Worm (Caenorhabditis elegans) whole organism, L2 larva: ENCODE results near the gene eif-2Bgamma.

ENCODE experiments used
- C34F6.9 ChIP-seq: fragments of 150-350 bp; optimal IDR thresholded peaks from 2 replicates; lab custom pipeline; 2014; ENCODE audit warnings: missing biosample characterization, missing genetic modification characterization
- F13H6.1 ChIP-seq: sonication (generic microtip); optimal IDR thresholded peaks from 2 replicates; lab custom pipeline; 2016; ENCODE audit warnings: missing genetic modification characterization, missing compliant biosample characterization
- R02D3.7 ChIP-seq: fragments of 150-350 bp; optimal IDR thresholded peaks from 2 replicates; lab custom pipeline; 2014; ENCODE audit warnings: missing biosample characterization, missing genetic modification characterization
- Y55F3AM.14 ChIP-seq: fragments of 200-800 bp; sonication (Bioruptor generic); optimal IDR thresholded peaks from 2 replicates; lab custom pipeline; 2018; ENCODE audit warnings: mild to moderate bottlenecking, missing genetic modification characterization, missing compliant biosample characterization
- ZK546.5 ChIP-seq: sonication (generic microtip); optimal IDR thresholded peaks from 2 replicates; lab custom pipeline; 2017; ENCODE audit warnings: missing biosample characterization, missing genetic modification characterization
- alr-1 ChIP-seq: fragments of 150-350 bp; optimal IDR thresholded peaks from 2 replicates; lab custom pipeline; 2014; ENCODE audit warnings: missing biosample characterization, missing genetic modification characterization
- ama-1 ChIP-seq: fragments of 150-350 bp; optimal IDR thresholded peaks from 2 replicates; lab custom pipeline; 2018; ENCODE audit warnings: inconsistent platforms
- blmp-1 ChIP-seq: sonication (generic microtip); optimal IDR thresholded peaks from 2 replicates; lab custom pipeline; 2017; ENCODE audit warnings: missing genetic modification characterization, mild to moderate bottlenecking, missing compliant biosample characterization, antibody characterized with exemption, moderate library complexity; ENCODE audit not compliant: insufficient read depth
- ceh-16 ChIP-seq: fragments of 150-350 bp; optimal IDR thresholded peaks from 2 replicates; lab custom pipeline; 2014; ENCODE audit warnings: missing biosample characterization, missing genetic modification characterization
- crh-2 ChIP-seq: sonication (generic microtip); optimal IDR thresholded peaks from 2 replicates; lab custom pipeline; 2017; ENCODE audit warnings: missing biosample characterization, missing genetic modification characterization
- dmd-4 ChIP-seq: sonication (generic microtip); optimal IDR thresholded peaks from 2 replicates; lab custom pipeline; 2017; ENCODE audit warnings: missing biosample characterization, missing genetic modification characterization
- egl-27 ChIP-seq: sonication (generic microtip); optimal IDR thresholded peaks from 3 replicates; lab custom pipeline; 2017; ENCODE audit warnings: missing biosample characterization, missing genetic modification reagents, missing genetic modification characterization
- elt-1 ChIP-seq: fragments of 150-350 bp; optimal IDR thresholded peaks from 2 replicates; lab custom pipeline; 2014; ENCODE audit warnings: missing biosample characterization, missing genetic modification characterization
- elt-3 ChIP-seq: sonication (generic microtip); optimal IDR thresholded peaks from 2 replicates; lab custom pipeline; 2017; ENCODE audit warnings: missing biosample characterization, missing genetic modification characterization
- fos-1 ChIP-seq: fragments of 150-350 bp; optimal IDR thresholded peaks from 2 replicates; lab custom pipeline; 2014; ENCODE audit warnings: missing biosample characterization, missing genetic modification characterization
- gmeb-1 ChIP-seq: fragments of 150-350 bp; optimal IDR thresholded peaks from 2 replicates; lab custom pipeline; 2014; ENCODE audit warnings: missing biosample characterization, missing genetic modification characterization
- lin-11 ChIP-seq: fragments of 150-350 bp; sonication (generic microtip); optimal IDR thresholded peaks from 2 replicates; lab custom pipeline; 2014; ENCODE audit warnings: missing biosample characterization, missing genetic modification characterization, inconsistent platforms, mixed read lengths
- lin-13 ChIP-seq: fragments of 150-350 bp; optimal IDR thresholded peaks from 2 replicates; lab custom pipeline; 2014; ENCODE audit warnings: missing biosample characterization, missing genetic modification reagents, missing genetic modification characterization
- lsy-2 ChIP-seq, 2 experiments: fragments of 150-350 bp in 1 of 2; sonication (generic microtip) in 1 of 2; optimal IDR thresholded peaks; 2 replicates each; lab custom pipeline; 2014 to 2017; ENCODE audit warnings: missing biosample characterization in 2 of 2, missing genetic modification characterization in 2 of 2
- mab-5 ChIP-seq: fragments of 150-350 bp; optimal IDR thresholded peaks from 2 replicates; lab custom pipeline; 2014; ENCODE audit warnings: missing biosample characterization, missing genetic modification characterization
- mbf-1 ChIP-seq: sonication (generic microtip); optimal IDR thresholded peaks from 2 replicates; lab custom pipeline; 2017; ENCODE audit warnings: missing biosample characterization, missing genetic modification characterization
- mdl-1 ChIP-seq, 2 experiments: fragments of 150-350 bp in 1 of 2; sonication (generic microtip) in 1 of 2; optimal IDR thresholded peaks; 2 replicates each; lab custom pipeline; 2017; ENCODE audit warnings: missing biosample characterization in 2 of 2, missing genetic modification characterization in 2 of 2
- nhr-10 ChIP-seq: sonication (generic microtip); optimal IDR thresholded peaks from 2 replicates; lab custom pipeline; 2017; ENCODE audit warnings: missing biosample characterization, missing genetic modification characterization
- nhr-11 ChIP-seq: fragments of 150-350 bp; optimal IDR thresholded peaks from 2 replicates; lab custom pipeline; 2014; ENCODE audit warnings: missing biosample characterization, missing genetic modification characterization
- nhr-12 ChIP-seq: fragments of 150-350 bp; optimal IDR thresholded peaks from 2 replicates; lab custom pipeline; 2014; ENCODE audit warnings: missing biosample characterization, missing genetic modification characterization
- nhr-129 ChIP-seq: fragments of 150-350 bp; optimal IDR thresholded peaks from 2 replicates; lab custom pipeline; 2014; ENCODE audit warnings: missing biosample characterization, missing genetic modification characterization
- nhr-21 ChIP-seq: fragments of 150-350 bp; optimal IDR thresholded peaks from 2 replicates; lab custom pipeline; 2014; ENCODE audit warnings: missing biosample characterization, missing genetic modification characterization
- nhr-23 ChIP-seq: fragments of 150-350 bp; optimal IDR thresholded peaks from 2 replicates; lab custom pipeline; 2014; ENCODE audit warnings: missing biosample characterization, missing genetic modification reagents, missing genetic modification characterization
- nhr-237 ChIP-seq: fragments of 150-350 bp; optimal IDR thresholded peaks from 2 replicates; lab custom pipeline; 2014; ENCODE audit warnings: missing biosample characterization, missing genetic modification characterization
- nhr-25 ChIP-seq: fragments of 150-350 bp; sonication (generic microtip); optimal IDR thresholded peaks from 3 replicates; lab custom pipeline; 2014; ENCODE audit warnings: missing biosample characterization, missing genetic modification characterization
- peb-1 ChIP-seq: fragments of 150-350 bp; optimal IDR thresholded peaks from 2 replicates; lab custom pipeline; 2014; ENCODE audit warnings: missing biosample characterization, missing genetic modification characterization
- sem-4 ChIP-seq: fragments of 150-350 bp; optimal IDR thresholded peaks from 2 replicates; lab custom pipeline; 2014; ENCODE audit warnings: missing biosample characterization, missing genetic modification reagents, missing genetic modification characterization
- sma-3 ChIP-seq: sonication (generic microtip); optimal IDR thresholded peaks from 2 replicates; lab custom pipeline; 2016; ENCODE audit warnings: missing genetic modification reagents, missing genetic modification characterization, missing compliant biosample characterization
- sma-9 ChIP-seq, 2 experiments: fragments of 150-350 bp in 1 of 2; sonication (generic microtip) in 1 of 2; optimal IDR thresholded peaks; 2 replicates each; lab custom pipeline; 2014 to 2016; ENCODE audit warnings: missing genetic modification characterization in 2 of 2, mild to moderate bottlenecking in 1 of 2, missing biosample characterization in 1 of 2, missing compliant biosample characterization in 1 of 2, missing genetic modification reagents in 1 of 2, moderate library complexity in 1 of 2
- snpc-4 ChIP-seq: fragments of 150-350 bp; optimal IDR thresholded peaks from 2 replicates; lab custom pipeline; 2014; ENCODE audit warnings: missing biosample characterization, missing genetic modification characterization
- unc-39 ChIP-seq: fragments of 150-350 bp; optimal IDR thresholded peaks from 2 replicates; lab custom pipeline; 2014; ENCODE audit warnings: missing biosample characterization, missing genetic modification characterization
- unc-55 ChIP-seq: fragments of 150-350 bp; sonication (generic microtip); optimal IDR thresholded peaks from 3 replicates; lab custom pipeline; 2014; ENCODE audit warnings: missing biosample characterization, missing genetic modification reagents, missing genetic modification characterization
- unc-62 ChIP-seq: fragments of 150-350 bp; optimal IDR thresholded peaks from 2 replicates; lab custom pipeline; 2014; ENCODE audit warnings: missing biosample characterization, missing genetic modification reagents, missing genetic modification characterization
- zag-1 ChIP-seq: fragments of 150-350 bp; optimal IDR thresholded peaks from 2 replicates; lab custom pipeline; 2014; ENCODE audit warnings: missing biosample characterization, missing genetic modification characterization
- ztf-4 ChIP-seq: fragments of 150-350 bp; optimal IDR thresholded peaks from 2 replicates; lab custom pipeline; 2014; ENCODE audit warnings: missing biosample characterization, missing genetic modification characterization

Gene eif-2Bgamma

DNA sequence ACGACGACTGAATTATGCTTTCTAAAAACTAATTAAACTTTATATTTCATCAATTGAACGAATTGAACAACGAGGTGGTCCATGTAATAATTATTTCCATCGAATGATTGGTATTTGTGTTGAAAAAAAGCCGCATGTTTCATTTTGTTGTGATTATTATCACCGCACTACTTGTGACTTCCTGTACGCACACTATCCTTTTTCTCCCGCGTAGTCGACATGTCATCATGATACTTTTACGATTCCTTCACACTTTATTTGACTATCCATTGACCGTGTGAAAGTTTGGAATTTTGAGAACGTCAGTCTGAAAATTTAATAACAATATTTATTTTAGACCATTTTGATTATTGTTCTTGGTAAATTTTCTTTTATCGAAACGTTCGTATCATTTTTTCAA, 39.8 kb downstream of the eif-2Bgamma start, which contains the start of gene F22D3.4:
F22D3.4 (minus strand) TSS at position 1 of the 400 bp plus-strand sequence.
- no peak for TF ChIP-seq elt-3
- TF ChIP-seq ama-1 (lab: Kevin White, UChicago), result no peak
- no peak for TF ChIP-seq nhr-25 (tag; lab: Kevin White, UChicago)
- no peak for TF ChIP-seq fos-1 (tag; lab: Kevin White, UChicago)
- TF ChIP-seq, all 48 proteins: peak for 0

DNA sequence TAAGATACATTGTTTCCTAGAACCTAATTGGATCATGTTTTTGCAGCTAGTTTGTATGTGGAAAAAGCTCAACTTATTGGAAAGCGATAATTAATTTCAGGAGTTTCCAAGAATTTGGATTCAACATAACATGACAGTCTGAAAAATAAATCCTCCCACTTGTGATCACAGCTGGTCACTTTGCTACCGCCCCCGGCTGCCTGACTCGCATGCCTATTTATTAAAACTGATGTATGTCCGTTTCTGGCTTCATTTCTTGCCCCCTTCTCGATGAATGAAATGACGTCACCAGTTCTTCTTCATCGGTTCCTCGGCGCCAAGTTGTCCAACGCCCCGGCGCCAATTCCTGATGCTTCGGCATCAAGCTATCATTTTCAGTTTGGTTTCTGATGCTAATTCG, 40.4 kb downstream of the eif-2Bgamma start:
- TF ChIP-seq nhr-237, result no peak
- peak; percentile 73 for TF ChIP-seq sma-9 (GFP tag; optimal IDR thresholded peaks at IDR 0.05; lab: Kevin White, UChicago)
- TF ChIP-seq sma-9 (tag; optimal IDR thresholded peaks at IDR 0.05; lab: Kevin White, UChicago), result no peak

DNA sequence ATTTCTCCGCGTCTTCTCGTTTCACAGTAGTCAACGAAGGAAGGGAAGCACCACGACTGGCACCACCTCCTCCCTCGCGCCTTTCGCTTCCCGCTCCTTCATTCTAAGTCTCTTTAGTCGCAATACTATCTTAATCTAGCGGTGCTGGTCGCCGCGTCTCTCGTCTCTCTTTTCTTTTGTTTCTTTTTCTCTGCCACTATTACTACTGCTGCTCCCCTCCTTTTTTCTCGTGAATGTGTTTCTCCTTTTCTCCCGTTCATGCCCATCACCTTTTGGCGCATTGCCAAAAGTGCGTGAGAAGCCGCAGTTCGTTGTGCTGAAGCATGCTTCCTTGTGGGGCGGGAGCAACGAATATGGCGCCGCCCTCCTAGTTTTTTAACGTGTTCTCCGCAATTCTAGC, 41.0 kb downstream of the eif-2Bgamma start:
- peak; percentile 7 for TF ChIP-seq nhr-21 (tag; lab: Kevin White, UChicago)
- TF ChIP-seq elt-3, result no peak
- peak; percentile 55 for TF ChIP-seq sma-3 (GFP tag; lab: Kevin White, UChicago)
- no peak for TF ChIP-seq nhr-12
- peak; percentile 60 for TF ChIP-seq Y55F3AM.14 (GFP tag; lab: Kevin White, UChicago)
- peak; percentile 60 for TF ChIP-seq nhr-25 (tag; lab: Kevin White, UChicago)
- TF ChIP-seq mdl-1 (tag; optimal IDR thresholded peaks at IDR 0.05; lab: Kevin White, UChicago), result peak; percentile 26 to 77
- peak; percentile 44 for TF ChIP-seq sem-4 (tag; lab: Kevin White, UChicago)
- TF ChIP-seq mbf-1 (tag; lab: Kevin White, UChicago), result no peak
- peak; percentile 30 for TF ChIP-seq snpc-4 (tag; lab: Kevin White, UChicago)
- no peak for TF ChIP-seq ZK546.5 (tag; lab: Kevin White, UChicago)
- TF ChIP-seq F13H6.1, result peak; percentile 86
- TF ChIP-seq unc-62 (GFP tag; lab: Kevin White, UChicago), result no peak
- TF ChIP-seq dmd-4 (tag; lab: Kevin White, UChicago), result no peak
- TF ChIP-seq nhr-129 (tag; lab: Kevin White, UChicago), result peak; percentile 78
- TF ChIP-seq ztf-4 (tag; lab: Kevin White, UChicago), result peak; percentile 61
- peak; percentile 88 for TF ChIP-seq unc-55
- peak; percentile 86 for TF ChIP-seq zag-1
- TF ChIP-seq peb-1, result peak; percentile 14
- TF ChIP-seq nhr-11 (tag; lab: Kevin White, UChicago), result no peak
- TF ChIP-seq gmeb-1 (tag; lab: Kevin White, UChicago), result peak; percentile 47
- TF ChIP-seq lin-13, result peak; percentile 39
- peak; percentile 43 for TF ChIP-seq lin-11
- TF ChIP-seq R02D3.7, result no peak
- peak; percentile 82 for TF ChIP-seq blmp-1 (tag; lab: Kevin White, UChicago)
- TF ChIP-seq sma-9 (GFP tag; optimal IDR thresholded peaks at IDR 0.05; lab: Kevin White, UChicago), result peak; percentile 80
- TF ChIP-seq sma-9 (tag; optimal IDR thresholded peaks at IDR 0.05; lab: Kevin White, UChicago), result no peak
- TF ChIP-seq fos-1 (tag; lab: Kevin White, UChicago), result peak; percentile 92
- TF ChIP-seq crh-2 (tag; lab: Kevin White, UChicago), result peak; percentile 86
- peak; percentile 20 for TF ChIP-seq mab-5
- TF ChIP-seq lsy-2 (tag; optimal IDR thresholded peaks at IDR 0.05; lab: Kevin White, UChicago), result peak; percentile 45 to 77
- TF ChIP-seq egl-27, result peak; percentile 65
- no peak for TF ChIP-seq nhr-23 (tag; lab: Kevin White, UChicago)
- TF ChIP-seq ceh-16 (tag; lab: Kevin White, UChicago), result no peak
- peak; percentile 77 for TF ChIP-seq C34F6.9 (tag; lab: Kevin White, UChicago)
- TF ChIP-seq ama-1 (lab: Kevin White, UChicago), result peak; percentile 46

- TF ChIP-seq Y55F3AM.14 (GFP tag; lab: Kevin White, UChicago), result no peak
- TF ChIP-seq unc-39, result no peak
- no peak for TF ChIP-seq nhr-10 (tag; lab: Kevin White, UChicago)
- no peak for TF ChIP-seq mdl-1 (tag; optimal IDR thresholded peaks at IDR 0.05; lab: Kevin White, UChicago)
- no peak for TF ChIP-seq elt-1 (tag; lab: Kevin White, UChicago)
- TF ChIP-seq alr-1, result no peak
- no peak for TF ChIP-seq lin-11
- no peak for TF ChIP-seq nhr-12
- no peak for TF ChIP-seq zag-1
- TF ChIP-seq nhr-25 (tag; lab: Kevin White, UChicago), result no peak
- no peak for TF ChIP-seq C34F6.9 (tag; lab: Kevin White, UChicago)
These were observed 41.4 kb downstream of the eif-2Bgamma start for ce11 chrII:6926054-6926453.
